Worm (Caenorhabditis elegans): ENCODE results near the gene grl-23.

The grl-23 gene

DNA sequence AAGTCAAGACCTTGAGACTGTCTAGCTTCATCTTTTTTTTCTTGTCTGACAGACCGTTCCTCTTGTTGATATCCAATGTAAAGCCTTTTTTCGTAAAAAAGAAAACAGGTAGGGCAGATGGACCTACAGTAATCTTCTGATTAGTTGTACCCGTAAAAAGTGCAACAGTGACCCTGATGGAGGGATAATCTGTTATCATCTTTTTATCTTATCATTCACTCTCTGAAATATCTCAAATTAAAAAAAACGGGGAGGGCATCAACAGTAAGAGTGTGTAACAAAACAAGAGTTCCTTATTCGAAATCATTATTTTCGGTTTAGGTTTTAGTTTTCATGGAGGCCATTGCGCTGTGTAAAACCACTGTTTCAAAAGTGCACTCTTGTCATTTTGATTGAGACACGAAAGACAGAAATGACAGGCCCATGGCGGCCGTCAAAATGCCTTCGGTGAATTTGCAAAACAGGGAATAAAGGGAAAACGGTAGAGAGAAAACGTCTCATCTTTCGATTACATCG lies 43.0 kb downstream of the grl-23 start:
- TF ChIP-seq nhr-21 (tag; optimal IDR thresholded peaks at IDR 0.05) (peak; percentile 20), egl-27 (tag; optimal IDR thresholded peaks at IDR 0.05) (peak; percentile 12), nhr-237 (tag; optimal IDR thresholded peaks at IDR 0.05) (no peak), elt-1 (tag; optimal IDR thresholded peaks at IDR 0.05) (no peak), R02D3.7 (tag; optimal IDR thresholded peaks at IDR 0.05) (no peak), ztf-11 (tag; optimal IDR thresholded peaks at IDR 0.05) (no peak), lsy-2 (tag; optimal IDR thresholded peaks at IDR 0.05) (peak in 1 of 2 experiments; percentile 41), sma-9 (GFP tag; optimal IDR thresholded peaks at IDR 0.05) (peak; percentile 44), sma-9 (tag; optimal IDR thresholded peaks at IDR 0.05) (no peak), C34F6.9 (tag; optimal IDR thresholded peaks at IDR 0.05) (no peak), lin-39 (tag; optimal IDR thresholded peaks at IDR 0.05) (no peak), crh-2 (tag; optimal IDR thresholded peaks at IDR 0.05) (peak; percentile 13), lin-11 (tag; optimal IDR thresholded peaks at IDR 0.05) (no peak), ceh-16 (tag; optimal IDR thresholded peaks at IDR 0.05) (peak; percentile 23), fos-1 (tag; optimal IDR thresholded peaks at IDR 0.05) (peak; percentile 8), dmd-4 (tag; optimal IDR thresholded peaks at IDR 0.05) (no peak), blmp-1 (tag; optimal IDR thresholded peaks at IDR 0.05; ENCODE audit: insufficient read depth) (peak; percentile 88), nhr-25 (tag; optimal IDR thresholded peaks at IDR 0.05) (peak; percentile 63), peb-1 (tag; optimal IDR thresholded peaks at IDR 0.05) (no peak), nhr-6 (tag; optimal IDR thresholded peaks at IDR 0.05) (no peak), nhr-77 (tag; optimal IDR thresholded peaks at IDR 0.05) (no peak), sma-3 (GFP tag; optimal IDR thresholded peaks at IDR 0.05) (peak; percentile 63)

DNA sequence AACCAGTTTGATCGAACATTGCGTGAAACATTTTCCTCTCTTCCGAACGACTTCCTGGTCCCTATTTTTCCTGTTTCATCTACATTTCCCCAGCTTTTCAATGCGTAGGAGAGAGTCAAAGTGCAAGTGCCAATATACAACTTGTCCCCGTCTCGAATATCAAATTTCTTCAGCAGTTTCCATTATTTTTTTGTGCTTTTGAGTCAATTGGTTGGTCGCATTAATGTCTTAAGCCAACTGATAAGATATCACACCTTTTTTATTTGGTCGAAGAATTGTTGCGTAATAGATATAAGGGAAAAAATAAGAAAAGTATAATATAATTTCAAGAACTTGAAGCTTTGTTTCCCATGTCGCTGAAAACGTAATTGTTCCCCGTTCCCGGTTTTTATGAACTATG lies 44.3 kb downstream of the grl-23 start:
- TF ChIP-seq ceh-16 (tag; optimal IDR thresholded peaks at IDR 0.05) = no peak
- TF ChIP-seq mbf-1 (tag; optimal IDR thresholded peaks at IDR 0.05) = no peak
- no peak for TF ChIP-seq sma-3 (GFP tag; optimal IDR thresholded peaks at IDR 0.05)
- peak; percentile 66 for TF ChIP-seq fos-1 (tag; optimal IDR thresholded peaks at IDR 0.05)
- no peak for TF ChIP-seq nhr-11 (tag; optimal IDR thresholded peaks at IDR 0.05)
- no peak for TF ChIP-seq nhr-21 (tag; optimal IDR thresholded peaks at IDR 0.05)
- no peak for TF ChIP-seq lin-13 (GFP tag; optimal IDR thresholded peaks at IDR 0.05)

DNA sequence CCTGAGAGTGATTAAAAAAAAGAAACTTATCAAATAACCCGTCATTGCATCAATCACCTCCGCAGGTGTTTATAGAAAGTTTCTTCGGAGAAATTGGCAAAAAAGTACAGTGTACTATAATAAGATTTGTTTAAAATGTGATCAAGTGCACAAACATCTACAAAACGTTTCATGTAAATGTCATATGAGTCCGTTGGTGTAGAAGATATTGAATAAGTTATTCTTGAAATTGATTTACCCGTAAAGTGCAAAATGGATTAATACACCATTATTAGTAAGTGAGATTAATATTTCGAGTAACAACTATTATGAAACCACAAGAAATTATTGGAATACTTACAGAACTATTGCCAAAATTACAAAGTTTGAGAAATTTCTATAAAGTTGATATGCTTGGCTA lies 45.6 kb downstream of the grl-23 start:
- TF ChIP-seq C34F6.9 (tag; optimal IDR thresholded peaks at IDR 0.05) (peak; percentile 23), nhr-21 (tag; optimal IDR thresholded peaks at IDR 0.05) (peak; percentile 39), dmd-4 (tag; optimal IDR thresholded peaks at IDR 0.05) (peak; percentile 23), sma-9 (GFP tag; optimal IDR thresholded peaks at IDR 0.05) (peak; percentile 16), sma-9 (tag; optimal IDR thresholded peaks at IDR 0.05) (no peak), nhr-10 (tag; optimal IDR thresholded peaks at IDR 0.05) (no peak), fos-1 (tag; optimal IDR thresholded peaks at IDR 0.05) (peak; percentile 46), skn-1 (tag; optimal IDR thresholded peaks at IDR 0.05) (no peak), F13H6.1 (tag; optimal IDR thresholded peaks at IDR 0.05) (no peak), Y55F3AM.14 (GFP tag; optimal IDR thresholded peaks at IDR 0.05) (no peak), lsy-2 (tag; optimal IDR thresholded peaks at IDR 0.05) (peak in 1 of 2 experiments; percentile 31), blmp-1 (tag; optimal IDR thresholded peaks at IDR 0.05; ENCODE audit: insufficient read depth) (peak; percentile 16), aly-2 (tag; optimal IDR thresholded peaks at IDR 0.05) (no peak), unc-55 (GFP tag; optimal IDR thresholded peaks at IDR 0.05) (no peak)

DNA sequence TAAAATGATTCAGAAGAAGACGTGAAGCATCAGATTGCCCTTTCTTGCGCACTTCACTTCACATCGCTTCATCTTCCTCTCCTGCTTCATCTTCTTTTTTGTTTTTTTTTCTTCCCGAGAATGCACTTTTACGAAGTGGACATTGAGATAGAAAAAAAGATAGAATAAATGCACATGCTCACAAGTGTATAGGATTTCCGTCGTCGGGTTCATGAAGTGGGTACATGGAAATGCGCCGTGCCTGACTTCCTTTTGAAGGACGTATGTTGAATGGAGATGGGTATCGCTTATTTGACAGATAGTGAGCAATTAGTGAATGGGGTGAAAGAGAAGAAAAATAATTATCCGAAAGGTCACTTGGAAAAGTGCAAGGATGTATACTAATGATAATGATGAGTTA lies 46.6 kb downstream of the grl-23 start:
- TF ChIP-seq lin-39 (tag; optimal IDR thresholded peaks at IDR 0.05) (no peak), sem-4 (tag; optimal IDR thresholded peaks at IDR 0.05) (peak; percentile 48), mdl-1 (tag; optimal IDR thresholded peaks at IDR 0.05) (no peak), R02D3.7 (tag; optimal IDR thresholded peaks at IDR 0.05) (no peak), ztf-4 (tag; optimal IDR thresholded peaks at IDR 0.05) (no peak), nhr-237 (tag; optimal IDR thresholded peaks at IDR 0.05) (no peak), snpc-4 (tag; optimal IDR thresholded peaks at IDR 0.05) (no peak), egl-27 (tag; optimal IDR thresholded peaks at IDR 0.05) (peak; percentile 41), fos-1 (tag; optimal IDR thresholded peaks at IDR 0.05) (no peak), blmp-1 (tag; optimal IDR thresholded peaks at IDR 0.05; ENCODE audit: insufficient read depth) (no peak), ZK546.5 (tag; optimal IDR thresholded peaks at IDR 0.05) (no peak), dmd-4 (tag; optimal IDR thresholded peaks at IDR 0.05) (no peak), unc-55 (GFP tag; optimal IDR thresholded peaks at IDR 0.05) (peak; percentile 16), lsy-2 (tag; optimal IDR thresholded peaks at IDR 0.05) (peak in 1 of 2 experiments; percentile 32), F13H6.1 (tag; optimal IDR thresholded peaks at IDR 0.05) (peak; percentile 49), sma-3 (GFP tag; optimal IDR thresholded peaks at IDR 0.05) (no peak), sma-9 (GFP tag; optimal IDR thresholded peaks at IDR 0.05) (peak; percentile 24), sma-9 (tag; optimal IDR thresholded peaks at IDR 0.05) (no peak), crh-2 (tag; optimal IDR thresholded peaks at IDR 0.05) (peak; percentile 53), ceh-16 (tag; optimal IDR thresholded peaks at IDR 0.05) (peak; percentile 60), ceh-82 (tag; optimal IDR thresholded peaks at IDR 0.05) (no peak), C34F6.9 (tag; optimal IDR thresholded peaks at IDR 0.05) (peak; percentile 44), Y55F3AM.14 (GFP tag; optimal IDR thresholded peaks at IDR 0.05) (peak; percentile 67), nhr-12 (tag; optimal IDR thresholded peaks at IDR 0.05) (no peak), nhr-25 (tag; optimal IDR thresholded peaks at IDR 0.05) (no peak), zag-1 (tag; optimal IDR thresholded peaks at IDR 0.05) (peak; percentile 30), lin-13 (GFP tag; optimal IDR thresholded peaks at IDR 0.05) (no peak), nhr-11 (tag; optimal IDR thresholded peaks at IDR 0.05) (no peak)
